Fruit fly (Drosophila melanogaster) whole organism, pupa: ENCODE measurements around the gene ACXA.

Experiments
- CG12605 ChIP-seq: fragments of 200-800 bp; sonication (Bioruptor generic); IDR thresholded peaks from 2 replicates; pipeline ENCODE4 v1.3.6; 2022; ENCODE audit warnings: missing biosample characterization, missing genetic modification characterization
- CG13204 ChIP-seq: fragments of 200-800 bp; sonication (Bioruptor generic); optimal IDR thresholded peaks from 2 replicates; lab custom pipeline; 2018; ENCODE audit warnings: missing biosample characterization, mild to moderate bottlenecking, missing genetic modification characterization, moderate library complexity
- EcR ChIP-seq: fragments of 200-800 bp; sonication (Bioruptor generic); optimal IDR thresholded peaks from 3 replicates; lab custom pipeline; 2019; ENCODE audit warnings: missing biosample characterization, missing genetic modification characterization, mild to moderate bottlenecking, moderate library complexity, missing genetic modification reagents
- Ets98B ChIP-seq: fragments of 200-800 bp; sonication (Bioruptor generic); IDR thresholded peaks from 2 replicates; pipeline ENCODE4 v1.3.6; 2022; ENCODE audit warnings: missing biosample characterization, missing genetic modification characterization
- Pif1B ChIP-seq: fragments of 200-800 bp; sonication (Bioruptor generic); optimal IDR thresholded peaks from 3 replicates; lab custom pipeline; 2016; ENCODE audit warnings: missing biosample characterization, missing genetic modification characterization
- Snoo ChIP-seq: fragments of 200-800 bp; sonication (Bioruptor generic); optimal IDR thresholded peaks from 3 replicates; lab custom pipeline; 2017; ENCODE audit warnings: missing biosample characterization, mild to moderate bottlenecking, missing genetic modification characterization, inconsistent platforms
- gl ChIP-seq: fragments of 200-800 bp; sonication (Bioruptor generic); optimal IDR thresholded peaks from 2 replicates; lab custom pipeline; 2018; ENCODE audit warnings: missing biosample characterization, mild to moderate bottlenecking, missing genetic modification characterization

- no peak for TF ChIP-seq Ets98B (GFP tag; lab: Robert Waterston, UW)
- TF ChIP-seq gl (tag; lab: Kevin White, UChicago) = no peak
- TF ChIP-seq Pif1B (GFP tag; lab: Kevin White, UChicago) = no peak
- no peak for TF ChIP-seq Snoo (tag; lab: Kevin White, UChicago)
- no peak for TF ChIP-seq EcR (GFP tag; lab: Kevin White, UChicago)
- TF ChIP-seq CG12605 (GFP tag; lab: Robert Waterston, UW) = no peak
- TF ChIP-seq CG13204 (GFP tag; lab: Kevin White, UChicago) = no peak
Observed at dm6 chr2L:12925311-12925710, 4.4 kb downstream of the ACXA start, which contains the start of gene ACXE.
